Worm (Caenorhabditis elegans): ENCODE measurements around the gene msp-59.
"Not testable (repeated sequence)": the region's sequence is repeated elsewhere in the genome, so short reads cannot be mapped to it uniquely, and the experiment has no call there.

The msp-59 gene

DNA sequence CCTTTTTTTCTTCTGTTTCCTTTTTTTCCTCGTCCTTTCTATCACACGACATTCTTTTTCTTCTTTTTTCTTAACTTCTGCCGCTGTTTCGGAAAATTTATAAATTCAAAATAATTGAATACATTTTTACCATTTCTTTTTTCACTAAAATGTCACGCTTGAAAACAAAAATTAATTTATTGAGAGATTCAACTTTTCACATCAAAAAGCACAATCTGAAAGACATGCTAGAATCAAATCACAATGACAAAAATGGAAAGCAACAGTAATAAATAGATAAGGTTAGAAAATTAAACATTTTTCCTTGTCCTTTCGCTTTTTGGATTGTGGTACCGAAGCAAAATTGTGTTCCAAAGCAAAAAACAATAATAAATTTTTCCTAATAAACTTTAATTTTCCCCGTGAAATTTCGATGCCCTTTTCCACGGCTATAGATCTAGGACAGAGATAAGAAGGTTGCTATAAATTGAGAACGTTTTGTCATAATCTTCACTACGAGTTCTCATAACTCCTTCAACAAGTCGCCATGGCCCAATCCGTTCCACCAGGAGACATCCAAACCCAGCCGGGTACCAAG, 15.4 kb downstream of the msp-59 start, which contains the start of the genes ZK354.6 and msp-113:
ZK354.6 (minus strand) TSS at position 101 of the 577 bp plus-strand sequence.
msp-113 (plus strand) TSS at position 527 of the 577 bp plus-strand sequence.
- no peak for TF ChIP-seq pros-1 (tag; optimal IDR thresholded peaks at IDR 0.05)
- no peak for TF ChIP-seq fkh-10 (GFP tag; optimal IDR thresholded peaks at IDR 0.05)
- TF ChIP-seq madf-2 (tag; optimal IDR thresholded peaks at IDR 0.05): no peak
- no peak for TF ChIP-seq hlh-13 (GFP tag; optimal IDR thresholded peaks at IDR 0.05)
- no peak for TF ChIP-seq sox-4 (tag; optimal IDR thresholded peaks at IDR 0.05)
- no peak for TF ChIP-seq ceh-34 (tag; optimal IDR thresholded peaks at IDR 0.05)
- no peak for TF ChIP-seq T23F11.4 (GFP tag; optimal IDR thresholded peaks at IDR 0.05)
- no peak for TF ChIP-seq unc-42 (tag; optimal IDR thresholded peaks at IDR 0.05)
- TF ChIP-seq syd-9 (tag; optimal IDR thresholded peaks at IDR 0.05): no peak
- TF ChIP-seq pax-1 (tag; optimal IDR thresholded peaks at IDR 0.05): no peak
- TF ChIP-seq tbx-2 (tag; optimal IDR thresholded peaks at IDR 0.05): no peak
- TF ChIP-seq ref-2 (tag; optimal IDR thresholded peaks at IDR 0.05): no peak
- no peak for TF ChIP-seq ceh-9 (tag; optimal IDR thresholded peaks at IDR 0.05)
- TF ChIP-seq unc-55 (GFP tag; optimal IDR thresholded peaks at IDR 0.05): no peak
- no peak for TF ChIP-seq hlh-15 (tag; optimal IDR thresholded peaks at IDR 0.05)
- no peak for TF ChIP-seq K09A11.1 (tag; optimal IDR thresholded peaks at IDR 0.05; ENCODE audit: insufficient read depth)
- TF ChIP-seq ceh-19 (GFP tag; optimal IDR thresholded peaks at IDR 0.05): no peak

DNA sequence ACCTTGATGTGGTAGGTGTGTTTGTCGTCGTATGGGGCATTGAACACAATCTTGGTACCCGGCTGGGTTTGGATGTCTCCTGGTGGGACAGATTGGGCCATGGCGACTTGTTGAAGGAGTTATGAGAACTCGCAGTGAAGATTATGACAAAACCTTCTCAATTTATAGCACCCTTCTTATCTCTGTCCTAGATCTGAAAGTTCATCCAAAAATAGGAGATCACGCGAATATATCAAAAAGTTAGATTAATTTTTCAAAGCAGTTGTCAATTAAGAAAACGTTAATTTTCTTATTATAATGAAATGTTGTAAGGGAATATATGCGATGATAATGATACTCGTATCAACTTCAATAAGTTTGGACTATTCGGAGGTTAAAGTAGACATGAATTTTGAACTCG, 17.7 kb downstream of the msp-59 start, which contains the start of gene msp-51:
msp-51 (minus strand) TSS at position 101 of the 400 bp plus-strand sequence.
- not testable (repeated sequence) for TF ChIP-seq lim-6, nhr-11, ceh-48 (tag; optimal IDR thresholded peaks at IDR 0.05)

DNA sequence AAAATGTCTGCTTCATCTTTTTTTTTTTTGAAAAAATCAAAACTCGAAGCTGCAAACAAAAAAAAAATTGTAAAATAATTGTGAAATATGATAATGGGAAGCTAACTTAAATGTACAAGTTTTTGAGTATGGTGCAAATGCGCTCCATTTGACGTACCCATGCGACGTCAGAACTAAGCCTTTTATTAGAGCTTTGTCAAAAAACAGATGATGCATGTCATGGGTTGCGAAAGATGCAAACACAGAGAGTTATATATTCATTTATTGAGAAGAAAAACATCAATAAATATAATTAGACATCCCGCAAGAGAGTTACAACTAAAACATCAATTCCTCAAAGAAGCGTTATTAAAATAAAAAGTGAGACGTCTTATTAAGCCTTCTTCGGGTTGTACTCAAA, 18.4 kb downstream of the msp-59 start:
- TF ChIP-seq nhr-232 (tag; optimal IDR thresholded peaks at IDR 0.05): no peak
- no peak for TF ChIP-seq hlh-15 (tag; optimal IDR thresholded peaks at IDR 0.05)
- no peak for TF ChIP-seq fkh-10 (GFP tag; optimal IDR thresholded peaks at IDR 0.05)
- TF ChIP-seq che-1 (tag; optimal IDR thresholded peaks at IDR 0.05): no peak
- no peak for TF ChIP-seq nhr-11 (tag; optimal IDR thresholded peaks at IDR 0.05)
- no peak for TF ChIP-seq ztf-16 (tag; optimal IDR thresholded peaks at IDR 0.05)
- no peak for TF ChIP-seq fkh-6 (tag; optimal IDR thresholded peaks at IDR 0.05)
- no peak for TF ChIP-seq elt-2 (tag; optimal IDR thresholded peaks at IDR 0.05)
- TF ChIP-seq ceh-30 (tag; optimal IDR thresholded peaks at IDR 0.05): no peak
- TF ChIP-seq sox-2 (GFP tag; IDR thresholded peaks at IDR 0.05): no peak
- no peak for TF ChIP-seq ceh-48 (tag; optimal IDR thresholded peaks at IDR 0.05)
- no peak for TF ChIP-seq ahr-1 (tag; optimal IDR thresholded peaks at IDR 0.05)
- TF ChIP-seq fax-1 (tag; optimal IDR thresholded peaks at IDR 0.05): no peak
- TF ChIP-seq ceh-45 (GFP tag; IDR thresholded peaks at IDR 0.05): no peak
- no peak for TF ChIP-seq unc-42 (tag; optimal IDR thresholded peaks at IDR 0.05)
- no peak for TF ChIP-seq gmeb-2 (tag; optimal IDR thresholded peaks at IDR 0.05)

DNA sequence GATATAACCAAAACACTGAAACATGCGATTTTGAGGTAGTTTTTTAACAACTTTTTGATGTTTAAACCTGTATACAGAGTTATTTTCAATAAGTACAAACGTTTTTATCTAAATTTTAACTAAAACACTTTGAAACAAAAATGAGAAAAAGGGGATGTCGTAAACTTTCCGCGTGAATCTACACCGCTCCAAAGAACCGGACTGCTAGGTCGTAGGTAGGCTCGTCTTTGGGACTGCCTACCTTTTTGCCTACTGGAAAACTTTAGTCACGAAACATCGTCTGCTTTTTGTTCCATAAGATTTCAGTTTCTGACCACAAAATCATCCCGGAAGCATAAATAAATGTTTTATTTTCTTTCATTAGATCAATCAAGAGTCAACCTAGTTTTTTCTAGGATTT, 21.7 kb downstream of the msp-59 start:
- TF ChIP-seq T23F11.4 (GFP tag; optimal IDR thresholded peaks at IDR 0.05) (no peak), ceh-18 (tag; optimal IDR thresholded peaks at IDR 0.05) (no peak), ceh-6 (GFP tag; optimal IDR thresholded peaks at IDR 0.05) (no peak), K02D7.2 (tag; optimal IDR thresholded peaks at IDR 0.05) (no peak), ceh-2 (tag; optimal IDR thresholded peaks at IDR 0.05) (no peak), tbx-2 (tag; optimal IDR thresholded peaks at IDR 0.05) (no peak), ceh-24 (tag; optimal IDR thresholded peaks at IDR 0.05) (no peak), ceh-14 (tag; optimal IDR thresholded peaks at IDR 0.05) (no peak), ref-2 (tag; optimal IDR thresholded peaks at IDR 0.05) (no peak), mec-3 (tag; optimal IDR thresholded peaks at IDR 0.05; ENCODE audit: borderline replicate concordance) (no peak), ceh-22 (tag; optimal IDR thresholded peaks at IDR 0.05) (no peak), nfya-1 (tag; optimal IDR thresholded peaks at IDR 0.05) (no peak), fax-1 (tag; optimal IDR thresholded peaks at IDR 0.05) (no peak), Y22D7AL.16 (tag; optimal IDR thresholded peaks at IDR 0.05) (no peak), gmeb-2 (tag; optimal IDR thresholded peaks at IDR 0.05) (no peak), pqm-1 (tag; optimal IDR thresholded peaks at IDR 0.05) (no peak), pha-4 (tag; optimal IDR thresholded peaks at IDR 0.05) (no peak), nhr-11 (tag; optimal IDR thresholded peaks at IDR 0.05) (no peak), ceh-34 (tag; optimal IDR thresholded peaks at IDR 0.05) (no peak)

Data from whole organism, late embryonic.